Fruit fly (Drosophila melanogaster) whole organism, embryonic: ENCODE results near the gene HisCl1.

ENCODE experiments used
- Asciz ChIP-seq: fragments of 200-800 bp; sonication (Bioruptor generic); optimal IDR thresholded peaks from 2 replicates; lab custom pipeline; 2017; ENCODE audit warnings: missing biosample characterization, mild to moderate bottlenecking, missing genetic modification characterization, missing genetic modification reagents
- B-H1 ChIP-seq: fragments of 200-800 bp; sonication (Bioruptor generic); IDR thresholded peaks from 3 replicates; pipeline ENCODE4 v1.3.6; 2022; ENCODE audit warnings: missing biosample characterization, missing genetic modification characterization
- CG1024 ChIP-seq: fragments of 200-800 bp; sonication (Bioruptor generic); IDR thresholded peaks from 2 replicates; pipeline ENCODE4 v1.3.6; 2022; ENCODE audit warnings: missing biosample characterization, missing genetic modification characterization
- CG10462 ChIP-seq: fragments of 200-800 bp; sonication (Bioruptor generic); optimal IDR thresholded peaks from 2 replicates; lab custom pipeline; 2016; ENCODE audit warnings: missing biosample characterization, missing genetic modification characterization
- CG11695 ChIP-seq: fragments of 200-800 bp; sonication (Bioruptor generic); IDR thresholded peaks from 3 replicates; pipeline ENCODE4 v1.3.6; 2022; ENCODE audit warnings: missing biosample characterization, missing genetic modification characterization
- CG11723 ChIP-seq: fragments of 200-800 bp; sonication (Bioruptor generic); optimal IDR thresholded peaks from 2 replicates; lab custom pipeline; 2017; ENCODE audit warnings: missing biosample characterization, mild to moderate bottlenecking, missing genetic modification characterization
- CG14860 ChIP-seq: fragments of 200-800 bp; sonication (Bioruptor generic); IDR thresholded peaks from 3 replicates; pipeline ENCODE4 v1.3.6; 2022; ENCODE audit warnings: missing biosample characterization, missing genetic modification characterization; ENCODE audit not compliant: partially characterized antibody
- CG15073 ChIP-seq: fragments of 200-800 bp; sonication (Bioruptor generic); optimal IDR thresholded peaks from 2 replicates; lab custom pipeline; 2016; ENCODE audit warnings: missing biosample characterization, missing genetic modification characterization
- CG15514 ChIP-seq: fragments of 200-800 bp; sonication (Bioruptor generic); optimal IDR thresholded peaks from 3 replicates; lab custom pipeline; 2017; ENCODE audit warnings: missing biosample characterization, missing genetic modification characterization, mild to moderate bottlenecking, moderate library complexity, missing genetic modification reagents
- CG1602 ChIP-seq: fragments of 200-800 bp; sonication (Bioruptor generic); optimal IDR thresholded peaks from 3 replicates; lab custom pipeline; 2016; ENCODE audit warnings: missing biosample characterization, missing genetic modification characterization
- CG32532 ChIP-seq: fragments of 200-800 bp; sonication (Bioruptor generic); IDR thresholded peaks from 2 replicates; pipeline ENCODE4 v1.3.6; 2022; ENCODE audit warnings: missing biosample characterization, missing genetic modification characterization
- CG33557 ChIP-seq: fragments of 200-800 bp; sonication (Bioruptor generic); optimal IDR thresholded peaks from 2 replicates; lab custom pipeline; 2019; ENCODE audit warnings: missing biosample characterization, mild to moderate bottlenecking, missing genetic modification characterization, moderate library complexity
- CG42726 ChIP-seq: fragments of 200-800 bp; sonication (Bioruptor generic); IDR thresholded peaks from 2 replicates; pipeline ENCODE4 v1.3.6; 2022; ENCODE audit warnings: missing biosample characterization, missing genetic modification characterization; ENCODE audit not compliant: partially characterized antibody
- CG4282 ChIP-seq: fragments of 200-800 bp; sonication (Bioruptor generic); optimal IDR thresholded peaks from 2 replicates; lab custom pipeline; 2016; ENCODE audit warnings: missing biosample characterization, missing genetic modification characterization
- CG5180 ChIP-seq: fragments of 200-800 bp; sonication (Bioruptor generic); optimal IDR thresholded peaks from 3 replicates; lab custom pipeline; 2017; ENCODE audit warnings: missing biosample characterization, missing genetic modification characterization, mild to moderate bottlenecking, moderate library complexity, missing genetic modification reagents
- CG6683 ChIP-seq: fragments of 200-800 bp; sonication (Bioruptor generic); optimal IDR thresholded peaks from 2 replicates; lab custom pipeline; 2017; ENCODE audit warnings: missing biosample characterization, mild to moderate bottlenecking, missing genetic modification characterization, missing genetic modification reagents
- CG8478 ChIP-seq: fragments of >200 bp; optimal IDR thresholded peaks from 2 replicates; lab custom pipeline; 2018
- CG8765 ChIP-seq: fragments of 200-800 bp; sonication (Bioruptor generic); IDR thresholded peaks from 2 replicates; pipeline ENCODE4 v1.3.6; 2022; ENCODE audit warnings: missing biosample characterization, missing genetic modification characterization
- Chrac-16 ChIP-seq: fragments of 200-800 bp; sonication (Bioruptor generic); optimal IDR thresholded peaks from 3 replicates; lab custom pipeline; 2016; ENCODE audit warnings: missing biosample characterization, missing genetic modification characterization
- CoRest ChIP-seq: fragments of 200-800 bp; sonication (Bioruptor generic); optimal IDR thresholded peaks from 3 replicates; lab custom pipeline; 2018; ENCODE audit warnings: missing biosample characterization, mild to moderate bottlenecking, missing genetic modification characterization, moderate library complexity
- Dek ChIP-seq: fragments of 200-800 bp; sonication (Bioruptor generic); optimal IDR thresholded peaks from 3 replicates; lab custom pipeline; 2019; ENCODE audit warnings: missing biosample characterization, mild to moderate bottlenecking, missing genetic modification characterization, moderate library complexity
- Mad ChIP-seq: fragments of 200-800 bp; sonication (Bioruptor generic); optimal IDR thresholded peaks from 2 replicates; lab custom pipeline; 2016; ENCODE audit warnings: missing biosample characterization, missing genetic modification characterization
- NfI ChIP-seq: fragments of 200-800 bp; sonication (Bioruptor generic); optimal IDR thresholded peaks from 3 replicates; lab custom pipeline; 2018; ENCODE audit warnings: missing biosample characterization, mild to moderate bottlenecking, missing genetic modification characterization, moderate library complexity
- Taf1 ChIP-seq: fragments of 200-800 bp; sonication (Bioruptor generic); IDR thresholded peaks from 2 replicates; pipeline ENCODE4 v1.3.6; 2022; ENCODE audit warnings: missing biosample characterization, missing genetic modification characterization
- Trl ChIP-seq, 3 experiments: fragments of >200 bp in 2 of 3; fragments of 200-800 bp in 1 of 3; sonication (Bioruptor generic) in 1 of 3; optimal IDR thresholded peaks; 2 replicates in 1 of 3; 3 replicates in 2 of 3; lab custom pipeline; 2016 to 2017; ENCODE audit warnings: missing biosample characterization in 1 of 3, missing genetic modification characterization in 1 of 3
- aop ChIP-seq: fragments of 200-800 bp; sonication (Bioruptor generic); IDR thresholded peaks from 2 replicates; pipeline ENCODE4 v1.3.6; 2022; ENCODE audit warnings: missing biosample characterization, missing genetic modification characterization
- ash1 ChIP-seq: fragments of 200-800 bp; sonication (Bioruptor generic); optimal IDR thresholded peaks from 2 replicates; lab custom pipeline; 2018; ENCODE audit warnings: missing biosample characterization, mild to moderate bottlenecking, missing genetic modification characterization
- ato ChIP-seq: fragments of 200-800 bp; sonication (Bioruptor generic); IDR thresholded peaks from 2 replicates; pipeline ENCODE4 v1.3.6; 2022; ENCODE audit warnings: missing biosample characterization, missing genetic modification characterization; ENCODE audit not compliant: partially characterized antibody
- az2 ChIP-seq: fragments of 200-800 bp; sonication (Bioruptor generic); optimal IDR thresholded peaks from 3 replicates; lab custom pipeline; 2016; ENCODE audit warnings: missing biosample characterization, missing genetic modification characterization
- bowl ChIP-seq: fragments of 200-800 bp; sonication (Bioruptor generic); IDR thresholded peaks from 2 replicates; pipeline ENCODE4 v1.3.6; 2022; ENCODE audit warnings: missing biosample characterization, missing genetic modification characterization
- cwo ChIP-seq: fragments of 200-800 bp; sonication (Bioruptor generic); optimal IDR thresholded peaks from 3 replicates; lab custom pipeline; 2017; ENCODE audit warnings: missing biosample characterization, missing genetic modification characterization, mild to moderate bottlenecking, moderate library complexity, missing genetic modification reagents
- dan ChIP-seq: fragments of 200-800 bp; sonication (Bioruptor generic); IDR thresholded peaks from 2 replicates; pipeline ENCODE4 v1.3.6; 2022; ENCODE audit warnings: missing biosample characterization, missing genetic modification characterization
- dati ChIP-seq: fragments of 200-800 bp; sonication (Bioruptor generic); IDR thresholded peaks from 2 replicates; pipeline ENCODE4 v1.3.6; 2022; ENCODE audit warnings: missing biosample characterization, missing genetic modification characterization
- dmrt11E ChIP-seq: fragments of 200-800 bp; sonication (Bioruptor generic); optimal IDR thresholded peaks from 3 replicates; lab custom pipeline; 2018; ENCODE audit warnings: missing biosample characterization, mild to moderate bottlenecking, missing genetic modification characterization, moderate library complexity
- ewg ChIP-seq: fragments of 200-800 bp; sonication (Bioruptor generic); optimal IDR thresholded peaks from 3 replicates; lab custom pipeline; 2017; ENCODE audit warnings: mild to moderate bottlenecking, missing biosample characterization, missing genetic modification reagents, missing genetic modification characterization
- eyg ChIP-seq: fragments of 200-800 bp; sonication (Bioruptor generic); optimal IDR thresholded peaks from 3 replicates; lab custom pipeline; 2016; ENCODE audit warnings: missing biosample characterization, missing genetic modification characterization
- gcm ChIP-seq: fragments of 200-800 bp; sonication (Bioruptor generic); optimal IDR thresholded peaks from 2 replicates; lab custom pipeline; 2019; ENCODE audit warnings: missing biosample characterization, mild to moderate bottlenecking, missing genetic modification characterization, moderate library complexity
- inv ChIP-seq: fragments of 200-800 bp; sonication (Bioruptor generic); IDR thresholded peaks from 2 replicates; pipeline ENCODE4 v1.3.6; 2022; ENCODE audit warnings: missing biosample characterization, missing genetic modification characterization; ENCODE audit not compliant: partially characterized antibody
- jigr1 ChIP-seq: fragments of 200-800 bp; sonication (Bioruptor generic); IDR thresholded peaks from 3 replicates; pipeline ENCODE4 v1.3.6; 2022; ENCODE audit warnings: missing biosample characterization, missing genetic modification characterization
- kah ChIP-seq: fragments of 200-800 bp; sonication (Bioruptor generic); optimal IDR thresholded peaks from 2 replicates; lab custom pipeline; 2018; ENCODE audit warnings: missing biosample characterization, mild to moderate bottlenecking, missing genetic modification characterization
- pros ChIP-seq: fragments of 200-800 bp; sonication (Bioruptor generic); optimal IDR thresholded peaks from 3 replicates; lab custom pipeline; 2019; ENCODE audit warnings: missing biosample characterization, mild to moderate bottlenecking, missing genetic modification characterization, moderate library complexity
- pzg ChIP-seq: fragments of 200-800 bp; sonication (Bioruptor generic); optimal IDR thresholded peaks from 3 replicates; lab custom pipeline; 2018; ENCODE audit warnings: missing biosample characterization, mild to moderate bottlenecking, missing genetic modification characterization, moderate library complexity
- salm ChIP-seq: fragments of 200-800 bp; sonication (Bioruptor generic); optimal IDR thresholded peaks from 2 replicates; lab custom pipeline; 2018; ENCODE audit warnings: missing biosample characterization, mild to moderate bottlenecking, missing genetic modification characterization
- so ChIP-seq: fragments of 200-800 bp; sonication (Bioruptor generic); IDR thresholded peaks from 3 replicates; pipeline ENCODE4 v1.3.6; 2022; ENCODE audit warnings: missing biosample characterization, missing genetic modification characterization
- stc ChIP-seq: fragments of 200-800 bp; sonication (Bioruptor generic); IDR thresholded peaks from 2 replicates; pipeline ENCODE4 v1.3.6; 2022; ENCODE audit warnings: missing biosample characterization, missing genetic modification characterization
- unc-4 ChIP-seq: fragments of 200-800 bp; sonication (Bioruptor generic); IDR thresholded peaks from 2 replicates; pipeline ENCODE4 v1.3.6; 2022; ENCODE audit warnings: missing biosample characterization, missing genetic modification characterization; ENCODE audit not compliant: partially characterized antibody
- wdn ChIP-seq: fragments of 200-800 bp; sonication (Bioruptor generic); IDR thresholded peaks from 2 replicates; pipeline ENCODE4 v1.3.6; 2022; ENCODE audit warnings: missing biosample characterization, missing genetic modification characterization

HisCl1 gene

dm6 chr3R:11778012-11778865, 8.7 kb upstream of the HisCl1 start (continued):
- TF ChIP-seq Trl (optimal IDR thresholded peaks at IDR 0.05; lab: Kevin White, UChicago) (peak in 1 of 2 experiments; percentile 6), Trl (GFP tag; optimal IDR thresholded peaks at IDR 0.05; lab: Kevin White, UChicago) (peak; percentile 51), inv (GFP tag; lab: Robert Waterston, UW) (no peak), CG11723 (GFP tag; lab: Kevin White, UChicago) (peak; percentile 65), eyg (GFP tag; lab: Kevin White, UChicago) (peak; percentile 6), dan (GFP tag; lab: Robert Waterston, UW) (no peak), az2 (GFP tag; lab: Kevin White, UChicago) (peak; percentile 80), CG1024 (GFP tag; lab: Robert Waterston, UW) (no peak; the same call in 1 of the 2 replicates), pzg (peak; percentile 2), CG5180 (peak; percentile 95), CG32532 (GFP tag; lab: Robert Waterston, UW) (peak; percentile 40; the same call in 1 of the 2 replicates), stc (no peak; the same call in 1 of the 2 replicates), CG14860 (GFP tag; lab: Robert Waterston, UW) (0 out of 3 replicates have a peak, but pooled peaks have one; percentile 11), CG42726 (peak; percentile 57; the same call in 1 of the 2 replicates), CG11695 (peak; percentile 37; the same call in 1 of the 3 replicates), CG8478 (lab: Kevin White, UChicago) (peak; percentile 4), CG8765 (GFP tag; lab: Robert Waterston, UW) (no peak), CG4282 (peak; percentile 26), ato (GFP tag; lab: Robert Waterston, UW) (peak; percentile 59; the same call in 1 of the 2 replicates), gcm (peak; percentile 26), CG15514 (GFP tag; lab: Kevin White, UChicago) (peak; percentile 86), so (no peak), Mad (peak; percentile 6), jigr1 (GFP tag; lab: Robert Waterston, UW) (no peak), CG15073 (GFP tag; lab: Kevin White, UChicago) (peak; percentile 33), aop (GFP tag; lab: Robert Waterston, UW) (peak; percentile 71), dati (GFP tag; lab: Robert Waterston, UW) (0 out of 2 replicates have a peak, but pooled peaks have one; percentile 29), CG10462 (GFP tag; lab: Kevin White, UChicago) (peak; percentile 55), cwo (peak; percentile 41), pros (GFP tag; lab: Kevin White, UChicago) (peak; percentile 94), CoRest (peak; percentile 84), CG1602 (GFP tag; lab: Kevin White, UChicago) (peak; percentile 58), ash1 (no peak), B-H1 (GFP tag; lab: Robert Waterston, UW) (no peak; the same call in 1 of the 3 replicates), NfI (GFP tag; lab: Kevin White, UChicago) (peak; percentile 48), CG33557 (peak; percentile 81), kah (peak; percentile 71), CG6683 (GFP tag; lab: Kevin White, UChicago) (peak; percentile 23), ewg (GFP tag; lab: Kevin White, UChicago) (peak; percentile 57), Chrac-16 (GFP tag; lab: Kevin White, UChicago) (peak; percentile 60), bowl (GFP tag; lab: Robert Waterston, UW) (peak; percentile 41; the same call in 1 of the 2 replicates), Dek (peak; percentile 22), Taf1 (no peak), dmrt11E (tag; lab: Kevin White, UChicago) (peak; percentile 79), Asciz (GFP tag; lab: Kevin White, UChicago) (peak; percentile 77), wdn (GFP tag; lab: Robert Waterston, UW) (no peak), salm (tag; lab: Kevin White, UChicago) (no peak), unc-4 (0 out of 2 replicates have a peak, but pooled peaks have one; percentile 27)
